Fruit fly (Drosophila melanogaster) whole organism, embryonic: Measurements from ENCODE around the gene CG32845.
A peak's percentile ranks its signal among the peaks of the same experiment; 100 is the strongest.

ENCODE experiments used
- Adf1 ChIP-seq: fragments of 200-800 bp; sonication (Bioruptor generic); IDR thresholded peaks from 2 replicates; pipeline ENCODE4 v1.3.6; 2022; ENCODE audit warnings: missing biosample characterization, missing genetic modification characterization
- CG10431 ChIP-seq: fragments of 200-800 bp; sonication (Bioruptor generic); optimal IDR thresholded peaks from 3 replicates; lab custom pipeline; 2018; ENCODE audit warnings: missing biosample characterization, mild to moderate bottlenecking, missing genetic modification characterization
- CG11723 ChIP-seq: fragments of 200-800 bp; sonication (Bioruptor generic); optimal IDR thresholded peaks from 2 replicates; lab custom pipeline; 2017; ENCODE audit warnings: missing biosample characterization, mild to moderate bottlenecking, missing genetic modification characterization
- CG13894 ChIP-seq: fragments of 200-800 bp; sonication (Bioruptor generic); optimal IDR thresholded peaks from 3 replicates; lab custom pipeline; 2018; ENCODE audit warnings: missing biosample characterization, mild to moderate bottlenecking, missing genetic modification characterization, moderate library complexity
- CG14441 ChIP-seq: fragments of 200-800 bp; sonication (Bioruptor generic); IDR thresholded peaks from 2 replicates; pipeline ENCODE4 v1.3.6; 2022; ENCODE audit warnings: missing biosample characterization, missing genetic modification characterization
- CG15011 ChIP-seq: fragments of 200-800 bp; sonication (Bioruptor generic); optimal IDR thresholded peaks from 3 replicates; lab custom pipeline; 2018; ENCODE audit warnings: missing biosample characterization, mild to moderate bottlenecking, missing genetic modification characterization
- CG15073 ChIP-seq: fragments of 200-800 bp; sonication (Bioruptor generic); optimal IDR thresholded peaks from 2 replicates; lab custom pipeline; 2016; ENCODE audit warnings: missing biosample characterization, missing genetic modification characterization
- CG15514 ChIP-seq: fragments of 200-800 bp; sonication (Bioruptor generic); optimal IDR thresholded peaks from 3 replicates; lab custom pipeline; 2017; ENCODE audit warnings: missing biosample characterization, missing genetic modification characterization, mild to moderate bottlenecking, moderate library complexity, missing genetic modification reagents
- CG15601 ChIP-seq: fragments of 200-800 bp; sonication (Bioruptor generic); optimal IDR thresholded peaks from 3 replicates; lab custom pipeline; 2019; ENCODE audit warnings: missing biosample characterization, mild to moderate bottlenecking, missing genetic modification characterization, moderate library complexity
- CG16779 ChIP-seq: fragments of 200-800 bp; sonication (Bioruptor generic); IDR thresholded peaks from 2 replicates; pipeline ENCODE4 v1.3.6; 2022; ENCODE audit warnings: missing biosample characterization, missing genetic modification characterization
- CG16813 ChIP-seq: fragments of 200-800 bp; sonication (Bioruptor generic); IDR thresholded peaks from 3 replicates; pipeline ENCODE4 v1.3.6; 2022; ENCODE audit warnings: missing biosample characterization, missing genetic modification characterization; ENCODE audit not compliant: partially characterized antibody
- CG17568 ChIP-seq: fragments of 200-800 bp; sonication (Bioruptor generic); optimal IDR thresholded peaks from 2 replicates; lab custom pipeline; 2018; ENCODE audit warnings: missing biosample characterization, mild to moderate bottlenecking, missing genetic modification characterization, moderate library complexity
- CG1792 ChIP-seq: fragments of 200-800 bp; sonication (Bioruptor generic); optimal IDR thresholded peaks from 2 replicates; lab custom pipeline; 2016; ENCODE audit warnings: missing biosample characterization, missing genetic modification characterization
- CG4730 ChIP-seq: fragments of 200-800 bp; sonication (Bioruptor generic); IDR thresholded peaks from 2 replicates; pipeline ENCODE4 v1.3.6; 2022; ENCODE audit warnings: missing biosample characterization, missing genetic modification characterization
- CG6272 ChIP-seq: fragments of 200-800 bp; sonication (Bioruptor generic); IDR thresholded peaks from 2 replicates; pipeline ENCODE4 v1.3.6; 2022; ENCODE audit warnings: missing biosample characterization, missing genetic modification characterization
- CG6765 ChIP-seq: fragments of 200-800 bp; sonication (Bioruptor generic); optimal IDR thresholded peaks from 3 replicates; lab custom pipeline; 2017; ENCODE audit warnings: missing biosample characterization, mild to moderate bottlenecking, missing genetic modification characterization
- CG9437 ChIP-seq: fragments of 200-800 bp; sonication (Bioruptor generic); optimal IDR thresholded peaks from 2 replicates; lab custom pipeline; 2018; ENCODE audit warnings: missing biosample characterization, mild to moderate bottlenecking, missing genetic modification characterization
- CG9932 ChIP-seq: fragments of 200-800 bp; sonication (Bioruptor generic); IDR thresholded peaks from 2 replicates; pipeline ENCODE4 v1.3.6; 2022; ENCODE audit warnings: missing biosample characterization, missing genetic modification characterization
- Doc2 ChIP-seq: fragments of 200-800 bp; sonication (Bioruptor generic); IDR thresholded peaks from 2 replicates; pipeline ENCODE4 v1.3.6; 2022; ENCODE audit warnings: missing biosample characterization, missing genetic modification characterization
- H15 ChIP-seq: fragments of 200-800 bp; sonication (Bioruptor generic); IDR thresholded peaks from 3 replicates; pipeline ENCODE4 v1.3.6; 2022; ENCODE audit warnings: missing biosample characterization, missing genetic modification characterization
- HmgD ChIP-seq: fragments of 200-800 bp; sonication (Bioruptor generic); optimal IDR thresholded peaks from 3 replicates; lab custom pipeline; 2016; ENCODE audit warnings: missing biosample characterization, missing genetic modification characterization
- Hr78 ChIP-seq, 2 experiments: fragments of 200-800 bp in 1 of 2; fragments of >200 bp in 1 of 2; sonication (Bioruptor generic) in 1 of 2; optimal IDR thresholded peaks; 2 replicates each; lab custom pipeline; 2017 to 2019; ENCODE audit warnings: missing biosample characterization in 2 of 2, missing genetic modification characterization in 2 of 2, mild to moderate bottlenecking in 1 of 2, moderate library complexity in 1 of 2
- Hsf ChIP-seq: fragments of 200-800 bp; sonication (Bioruptor generic); optimal IDR thresholded peaks from 3 replicates; lab custom pipeline; 2016; ENCODE audit warnings: missing biosample characterization, missing genetic modification characterization
- Nf-YB ChIP-seq: fragments of 200-800 bp; sonication (Bioruptor generic); optimal IDR thresholded peaks from 3 replicates; lab custom pipeline; 2019; ENCODE audit warnings: missing biosample characterization, mild to moderate bottlenecking, missing genetic modification characterization, moderate library complexity
- NfI ChIP-seq: fragments of 200-800 bp; sonication (Bioruptor generic); optimal IDR thresholded peaks from 3 replicates; lab custom pipeline; 2018; ENCODE audit warnings: missing biosample characterization, mild to moderate bottlenecking, missing genetic modification characterization, moderate library complexity
- Oaz ChIP-seq: fragments of 200-800 bp; sonication (Bioruptor generic); IDR thresholded peaks from 2 replicates; pipeline ENCODE4 v1.3.6; 2022; ENCODE audit warnings: missing biosample characterization, missing genetic modification characterization
- Poxn ChIP-seq: fragments of 200-800 bp; sonication (Bioruptor generic); IDR thresholded peaks from 2 replicates; pipeline ENCODE4 v1.3.6; 2022; ENCODE audit warnings: missing biosample characterization, missing genetic modification characterization
- Rx ChIP-seq: fragments of 200-800 bp; sonication (Bioruptor generic); IDR thresholded peaks from 2 replicates; pipeline ENCODE4 v1.3.6; 2022; ENCODE audit warnings: missing biosample characterization, missing genetic modification characterization
- Sry-β ChIP-seq: fragments of 200-800 bp; sonication (Bioruptor generic); optimal IDR thresholded peaks from 2 replicates; lab custom pipeline; 2018; ENCODE audit warnings: missing biosample characterization, mild to moderate bottlenecking, missing genetic modification characterization, moderate library complexity
- Stat92E ChIP-seq, 3 experiments: fragments of >200 bp in 2 of 3; fragments of 200-800 bp in 1 of 3; sonication (Bioruptor generic) in 1 of 3; optimal IDR thresholded peaks; 2 replicates each; lab custom pipeline; 2017 to 2019; ENCODE audit warnings: missing biosample characterization in 3 of 3, missing genetic modification characterization in 3 of 3, mild to moderate bottlenecking in 1 of 3, moderate library complexity in 1 of 3
- Vsx1 ChIP-seq: fragments of 200-800 bp; sonication (Bioruptor generic); optimal IDR thresholded peaks from 2 replicates; lab custom pipeline; 2017; ENCODE audit warnings: missing biosample characterization, mild to moderate bottlenecking, missing genetic modification characterization, missing genetic modification reagents
- al ChIP-seq: fragments of 200-800 bp; sonication (Bioruptor generic); IDR thresholded peaks from 2 replicates; pipeline ENCODE4 v1.3.6; 2022; ENCODE audit warnings: missing biosample characterization, missing genetic modification characterization
- cg ChIP-seq: fragments of 200-800 bp; sonication (Bioruptor generic); optimal IDR thresholded peaks from 3 replicates; lab custom pipeline; 2019; ENCODE audit warnings: missing biosample characterization, mild to moderate bottlenecking, missing genetic modification characterization, moderate library complexity
- cwo ChIP-seq: fragments of 200-800 bp; sonication (Bioruptor generic); optimal IDR thresholded peaks from 3 replicates; lab custom pipeline; 2017; ENCODE audit warnings: missing biosample characterization, missing genetic modification characterization, mild to moderate bottlenecking, moderate library complexity, missing genetic modification reagents
- en ChIP-seq: fragments of 200-800 bp; sonication (Bioruptor generic); optimal IDR thresholded peaks from 2 replicates; lab custom pipeline; 2016; ENCODE audit warnings: missing biosample characterization, missing genetic modification characterization
- her ChIP-seq: fragments of 200-800 bp; sonication (Bioruptor generic); optimal IDR thresholded peaks from 2 replicates; lab custom pipeline; 2016; ENCODE audit warnings: missing biosample characterization, missing genetic modification characterization
- insv ChIP-seq, 2 experiments: fragments of 200-800 bp; sonication (Bioruptor generic); optimal IDR thresholded peaks; 3 replicates each; lab custom pipeline; 2016 to 2018; ENCODE audit warnings: missing biosample characterization in 2 of 2, missing genetic modification characterization in 2 of 2
- ken ChIP-seq: fragments of 200-800 bp; sonication (Bioruptor generic); IDR thresholded peaks from 3 replicates; pipeline ENCODE4 v1.3.6; 2022; ENCODE audit warnings: missing biosample characterization, missing genetic modification characterization
- maf-S ChIP-seq: fragments of 200-800 bp; sonication (Bioruptor generic); optimal IDR thresholded peaks from 2 replicates; lab custom pipeline; 2016; ENCODE audit warnings: missing biosample characterization, missing genetic modification characterization
- otp ChIP-seq: fragments of 200-800 bp; sonication (Bioruptor generic); IDR thresholded peaks from 3 replicates; pipeline ENCODE4, ENCODE4 v1.3.6; 2022; ENCODE audit warnings: missing biosample characterization, missing genetic modification characterization
- pb ChIP-seq: fragments of 200-800 bp; sonication (Bioruptor generic); optimal IDR thresholded peaks from 3 replicates; lab custom pipeline; 2016; ENCODE audit warnings: missing biosample characterization, missing genetic modification characterization
- sna ChIP-seq: fragments of 200-800 bp; sonication (Bioruptor generic); IDR thresholded peaks from 2 replicates; pipeline ENCODE4 v1.3.6; 2022; ENCODE audit warnings: missing biosample characterization, missing genetic modification characterization; ENCODE audit not compliant: partially characterized antibody
- tll ChIP-seq, 2 experiments: fragments of 200-800 bp in 1 of 2; fragments of >200 bp in 1 of 2; sonication (Bioruptor generic) in 1 of 2; optimal IDR thresholded peaks; 2 replicates each; lab custom pipeline; 2017 to 2019; ENCODE audit warnings: missing biosample characterization in 2 of 2, missing genetic modification characterization in 2 of 2, mild to moderate bottlenecking in 1 of 2, moderate library complexity in 1 of 2
- trh ChIP-seq: fragments of 200-800 bp; sonication (Bioruptor generic); optimal IDR thresholded peaks from 2 replicates; lab custom pipeline; 2016; ENCODE audit warnings: missing biosample characterization, missing genetic modification characterization
- twi ChIP-seq: fragments of 200-800 bp; optimal IDR thresholded peaks from 2 replicates; lab custom pipeline; 2019; ENCODE audit warnings: missing biosample characterization, mild to moderate bottlenecking, missing genetic modification characterization, moderate library complexity
- vnd ChIP-seq: fragments of 200-800 bp; sonication (Bioruptor generic); IDR thresholded peaks from 3 replicates; pipeline ENCODE4 v1.3.6; 2022; ENCODE audit warnings: missing biosample characterization, missing genetic modification characterization; ENCODE audit not compliant: partially characterized antibody
- wor ChIP-seq: fragments of 200-800 bp; sonication (Bioruptor generic); IDR thresholded peaks from 2 replicates; pipeline ENCODE4 v1.3.6; 2022; ENCODE audit warnings: missing biosample characterization, missing genetic modification characterization
- z ChIP-seq: fragments of 200-800 bp; sonication (Bioruptor generic); IDR thresholded peaks from 3 replicates; pipeline ENCODE4 v1.3.6; 2022; ENCODE audit warnings: missing biosample characterization, missing genetic modification characterization

CG32845 gene

DNA sequence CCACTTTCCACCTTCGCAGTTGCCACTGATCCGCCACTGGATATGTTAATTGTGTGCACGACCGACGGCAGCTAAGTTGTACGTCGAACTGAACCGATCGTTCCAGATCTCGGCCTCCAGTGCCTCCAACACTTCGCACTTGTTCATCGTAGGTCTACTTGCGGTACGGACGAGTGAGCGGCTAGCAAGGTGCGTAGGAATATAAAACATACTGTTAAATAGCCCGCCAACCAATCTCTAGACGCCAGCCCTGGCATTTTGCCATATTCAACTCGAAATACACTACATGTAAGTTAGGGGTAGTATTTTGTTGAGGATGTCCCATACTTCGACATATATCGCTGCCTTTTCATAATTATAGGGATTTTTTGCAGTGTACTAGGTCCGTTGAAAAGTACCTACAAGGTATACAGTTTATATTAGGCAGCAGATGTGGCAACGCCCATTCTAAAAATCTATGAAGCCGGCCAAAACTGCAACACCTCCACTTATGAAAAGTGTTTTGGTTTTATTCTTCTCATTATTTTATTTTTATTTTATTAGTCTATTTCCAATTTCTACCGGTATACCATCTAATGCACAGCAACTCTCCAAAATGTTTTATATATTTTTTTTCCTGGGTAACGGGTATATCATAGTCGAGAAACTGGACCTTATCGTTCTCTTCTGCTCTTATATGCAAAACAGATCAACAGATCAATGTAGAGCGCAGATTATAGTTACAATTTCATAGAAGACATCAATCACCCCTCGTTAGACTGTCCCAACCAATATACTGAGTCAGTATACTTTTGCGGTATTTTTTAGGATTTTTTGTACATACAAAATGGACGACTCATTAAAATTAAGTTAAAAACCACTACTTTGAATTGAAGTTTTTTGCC is 49.9 kb downstream of the CG32845 start, which contains the start of the genes pyx and CG33229 (continued):
- peak; percentile 82 for TF ChIP-seq CG14441 (GFP tag; lab: Robert Waterston, UW)
- TF ChIP-seq CG16779 (GFP tag; lab: Robert Waterston, UW): peak; percentile 85
- TF ChIP-seq CG17568 (GFP tag; lab: Kevin White, UChicago): no peak
- peak in 1 of 2 experiments; percentile 57 for TF ChIP-seq insv (GFP tag; optimal IDR thresholded peaks at IDR 0.05; lab: Kevin White, UChicago)
- TF ChIP-seq H15 (GFP tag; lab: Robert Waterston, UW): peak; percentile 70; the same call in 1 of the 3 replicates
- peak; percentile 64 for TF ChIP-seq CG4730 (GFP tag; lab: Robert Waterston, UW)
- TF ChIP-seq CG9932 (GFP tag; lab: Robert Waterston, UW): peak; percentile 94
- peak; percentile 28 for TF ChIP-seq her (GFP tag; lab: Kevin White, UChicago)
- TF ChIP-seq Stat92E (GFP tag; optimal IDR thresholded peaks at IDR 0.05; lab: Kevin White, UChicago): no peak
- 0 out of 2 replicates have a peak, but pooled peaks have one; percentile 45 for TF ChIP-seq Doc2 (GFP tag; lab: Robert Waterston, UW)
- peak; percentile 83 for TF ChIP-seq CG9437 (GFP tag; lab: Kevin White, UChicago)
- TF ChIP-seq CG16813 (GFP tag; lab: Robert Waterston, UW): no peak
- TF ChIP-seq trh (GFP tag; lab: Kevin White, UChicago): peak; percentile 59
- TF ChIP-seq CG6272: peak; percentile 77
- peak; percentile 88 for TF ChIP-seq CG13894 (tag; lab: Kevin White, UChicago)
- no peak for TF ChIP-seq z (GFP tag; lab: Robert Waterston, UW)
- no peak for TF ChIP-seq vnd (GFP tag; lab: Robert Waterston, UW)
- peak; percentile 56 for TF ChIP-seq Rx (GFP tag; lab: Robert Waterston, UW)
- peak; percentile 40; the same call in 1 of the 2 replicates for TF ChIP-seq Poxn (GFP tag; lab: Robert Waterston, UW)
- peak; percentile 70 for TF ChIP-seq CG15601 (tag; lab: Kevin White, UChicago)
- no peak for TF ChIP-seq cg (GFP tag; lab: Kevin White, UChicago)
- TF ChIP-seq CG15011 (GFP tag; lab: Kevin White, UChicago): peak; percentile 57
- no peak for TF ChIP-seq Sry-β (GFP tag; lab: Kevin White, UChicago)
- TF ChIP-seq CG15073 (GFP tag; lab: Kevin White, UChicago): peak; percentile 51
- TF ChIP-seq sna: peak; percentile 19; the same call in 1 of the 2 replicates
- peak; percentile 79 for TF ChIP-seq CG6765 (GFP tag; lab: Kevin White, UChicago)
- peak; percentile 77 for TF ChIP-seq twi
- no peak for TF ChIP-seq Vsx1
- peak; percentile 62 for TF ChIP-seq ken
- TF ChIP-seq al (GFP tag; lab: Robert Waterston, UW): peak; percentile 86
- TF ChIP-seq otp: no peak
- TF ChIP-seq Oaz: peak; percentile 66
- TF ChIP-seq NfI (GFP tag; lab: Kevin White, UChicago): peak; percentile 88
- no peak for TF ChIP-seq tll (GFP tag; optimal IDR thresholded peaks at IDR 0.05; lab: Kevin White, UChicago)
- TF ChIP-seq maf-S (GFP tag; lab: Kevin White, UChicago): peak; percentile 70
- peak; percentile 61 for TF ChIP-seq Nf-YB (GFP tag; lab: Kevin White, UChicago)
- TF ChIP-seq CG11723 (GFP tag; lab: Kevin White, UChicago): peak; percentile 62
- TF ChIP-seq wor (GFP tag; lab: Robert Waterston, UW): peak; percentile 68
- TF ChIP-seq HmgD (GFP tag; lab: Kevin White, UChicago): no peak
- TF ChIP-seq Adf1 (GFP tag; lab: Robert Waterston, UW): no peak
- TF ChIP-seq Hsf (GFP tag; lab: Kevin White, UChicago): peak; percentile 94
- TF ChIP-seq CG10431 (GFP tag; lab: Kevin White, UChicago): peak; percentile 78
- peak; percentile 65 for TF ChIP-seq CG15514 (GFP tag; lab: Kevin White, UChicago)
- peak; percentile 36 for TF ChIP-seq en (GFP tag; lab: Kevin White, UChicago)
- peak; percentile 72 for TF ChIP-seq cwo (GFP tag; lab: Kevin White, UChicago)
- TF ChIP-seq CG1792 (GFP tag; lab: Kevin White, UChicago): peak; percentile 66
- TF ChIP-seq pb (GFP tag; lab: Kevin White, UChicago): peak; percentile 44
- peak in 1 of 2 experiments; percentile 40 for TF ChIP-seq Hr78 (GFP tag; optimal IDR thresholded peaks at IDR 0.05; lab: Kevin White, UChicago)
